Fruit fly (Drosophila melanogaster) whole organism, prepupa: ENCODE measurements around the gene CG42269.

Experiments used
- Blimp-1 ChIP-seq: fragments of 200-800 bp; sonication (Bioruptor generic); optimal IDR thresholded peaks from 3 replicates; lab custom pipeline; 2017; ENCODE audit warnings: missing biosample characterization, missing genetic modification characterization, mild to moderate bottlenecking, moderate library complexity, missing genetic modification reagents
- CG10631 ChIP-seq: fragments of 200-800 bp; sonication (Bioruptor generic); optimal IDR thresholded peaks from 2 replicates; lab custom pipeline; 2016; ENCODE audit warnings: missing biosample characterization, missing genetic modification characterization
- CG10669 ChIP-seq: fragments of 200-800 bp; sonication (Bioruptor generic); optimal IDR thresholded peaks from 3 replicates; lab custom pipeline; 2018; ENCODE audit warnings: missing biosample characterization, mild to moderate bottlenecking, missing genetic modification characterization, moderate library complexity
- CG11294 ChIP-seq: fragments of 200-800 bp; sonication (Bioruptor generic); IDR thresholded peaks from 2 replicates; pipeline ENCODE4 v1.3.6; 2022; ENCODE audit warnings: missing biosample characterization, missing genetic modification characterization
- CG11902 ChIP-seq: fragments of 200-800 bp; sonication (Bioruptor generic); optimal IDR thresholded peaks from 3 replicates; lab custom pipeline; 2016; ENCODE audit warnings: missing biosample characterization, missing genetic modification characterization
- CG15336 ChIP-seq: fragments of 200-800 bp; sonication (Bioruptor generic); IDR thresholded peaks from 2 replicates; pipeline ENCODE4 v1.3.6; 2022; ENCODE audit warnings: missing biosample characterization, missing genetic modification characterization
- CG1621 ChIP-seq: fragments of 200-800 bp; sonication (Bioruptor generic); optimal IDR thresholded peaks from 3 replicates; lab custom pipeline; 2018; ENCODE audit warnings: missing biosample characterization, mild to moderate bottlenecking, missing genetic modification characterization
- CG16779 ChIP-seq: fragments of 200-800 bp; sonication (Bioruptor generic); optimal IDR thresholded peaks from 3 replicates; lab custom pipeline; 2017; ENCODE audit warnings: missing biosample characterization, mild to moderate bottlenecking, missing genetic modification characterization
- CG31627 ChIP-seq: fragments of 200-800 bp; sonication (Bioruptor generic); optimal IDR thresholded peaks from 3 replicates; lab custom pipeline; 2016; ENCODE audit warnings: missing biosample characterization, missing genetic modification characterization
- CG32006 ChIP-seq: fragments of 200-800 bp; sonication (Bioruptor generic); optimal IDR thresholded peaks from 3 replicates; lab custom pipeline; 2017; ENCODE audit warnings: missing biosample characterization, mild to moderate bottlenecking, missing genetic modification characterization
- CG34406 ChIP-seq: fragments of 200-800 bp; sonication (Bioruptor generic); optimal IDR thresholded peaks from 3 replicates; lab custom pipeline; 2016; ENCODE audit warnings: missing biosample characterization, missing genetic modification characterization
- CG3919 ChIP-seq: fragments of 200-800 bp; sonication (Bioruptor generic); optimal IDR thresholded peaks from 3 replicates; lab custom pipeline; 2016; ENCODE audit warnings: missing biosample characterization, missing genetic modification characterization
- CG6163 ChIP-seq: fragments of 200-800 bp; sonication (Bioruptor generic); IDR thresholded peaks from 3 replicates; pipeline ENCODE4 v1.3.6; 2022; ENCODE audit warnings: missing biosample characterization, missing genetic modification characterization
- CG6276 ChIP-seq: fragments of 200-800 bp; sonication (Bioruptor generic); optimal IDR thresholded peaks from 2 replicates; lab custom pipeline; 2017; ENCODE audit warnings: missing biosample characterization, mild to moderate bottlenecking, missing genetic modification characterization
- CG6792 ChIP-seq: fragments of 200-800 bp; sonication (Bioruptor generic); optimal IDR thresholded peaks from 3 replicates; lab custom pipeline; 2016; ENCODE audit warnings: missing biosample characterization, missing genetic modification characterization
- CG6808 ChIP-seq: fragments of 200-800 bp; sonication (Bioruptor generic); optimal IDR thresholded peaks from 3 replicates; lab custom pipeline; 2017; ENCODE audit warnings: missing biosample characterization, missing genetic modification characterization, mild to moderate bottlenecking, moderate library complexity, missing genetic modification reagents
- CG6854 ChIP-seq: fragments of 200-800 bp; sonication (Bioruptor generic); optimal IDR thresholded peaks from 2 replicates; lab custom pipeline; 2017; ENCODE audit warnings: missing biosample characterization, mild to moderate bottlenecking, missing genetic modification characterization
- CG7368 ChIP-seq: fragments of 200-800 bp; sonication (Bioruptor generic); optimal IDR thresholded peaks from 3 replicates; lab custom pipeline; 2016; ENCODE audit warnings: missing biosample characterization, missing genetic modification characterization
- CG8119 ChIP-seq: fragments of 200-800 bp; sonication (Bioruptor generic); IDR thresholded peaks from 3 replicates; pipeline ENCODE4 v1.3.6; 2022; ENCODE audit warnings: missing biosample characterization, missing genetic modification characterization
- CG8319 ChIP-seq: fragments of 200-800 bp; sonication (Bioruptor generic); optimal IDR thresholded peaks from 3 replicates; lab custom pipeline; 2016; ENCODE audit warnings: missing biosample characterization, missing genetic modification characterization
- CG8632 ChIP-seq: fragments of 200-800 bp; sonication (Bioruptor generic); optimal IDR thresholded peaks from 3 replicates; lab custom pipeline; 2016; ENCODE audit warnings: missing biosample characterization, missing genetic modification characterization
- CG9139 ChIP-seq: fragments of 200-800 bp; sonication (Bioruptor generic); optimal IDR thresholded peaks from 3 replicates; lab custom pipeline; 2017; ENCODE audit warnings: missing biosample characterization, mild to moderate bottlenecking, missing genetic modification characterization
- Eip75B ChIP-seq: fragments of 200-800 bp; sonication (Bioruptor generic); optimal IDR thresholded peaks from 3 replicates; lab custom pipeline; 2016; ENCODE audit warnings: missing biosample characterization, missing genetic modification characterization
- Eip78C ChIP-seq: fragments of 200-800 bp; sonication (Bioruptor generic); peaks from one replicate; lab custom pipeline; 2016; ENCODE audit warnings: missing biosample characterization, missing genetic modification characterization
- Ets21C ChIP-seq: fragments of 200-800 bp; sonication (Bioruptor generic); optimal IDR thresholded peaks from 3 replicates; lab custom pipeline; 2016; ENCODE audit warnings: missing biosample characterization, missing genetic modification characterization
- Gug ChIP-seq: fragments of 200-800 bp; sonication (Bioruptor generic); IDR thresholded peaks from 2 replicates; pipeline ENCODE4 v1.3.6; 2022; ENCODE audit warnings: missing biosample characterization, missing genetic modification characterization
- Hr38 ChIP-seq: sonication (Bioruptor generic); optimal IDR thresholded peaks from 2 replicates; lab custom pipeline; 2016; ENCODE audit warnings: missing biosample characterization, missing genetic modification characterization
- Hr39 ChIP-seq: fragments of 200-800 bp; sonication (Bioruptor generic); optimal IDR thresholded peaks from 2 replicates; lab custom pipeline; 2016; ENCODE audit warnings: missing biosample characterization, missing genetic modification characterization
- Hr4 ChIP-seq: fragments of 200-800 bp; sonication (Bioruptor generic); optimal IDR thresholded peaks from 3 replicates; lab custom pipeline; 2016; ENCODE audit warnings: missing biosample characterization, missing genetic modification characterization
- Lpt ChIP-seq: fragments of 200-800 bp; sonication (Bioruptor generic); optimal IDR thresholded peaks from 3 replicates; lab custom pipeline; 2016; ENCODE audit warnings: missing biosample characterization, missing genetic modification characterization
- Met ChIP-seq: fragments of 200-800 bp; sonication (Bioruptor generic); optimal IDR thresholded peaks from 3 replicates; lab custom pipeline; 2016; ENCODE audit warnings: missing biosample characterization, missing genetic modification characterization
- OdsH ChIP-seq: fragments of 200-800 bp; sonication (Bioruptor generic); optimal IDR thresholded peaks from 3 replicates; lab custom pipeline; 2016; ENCODE audit warnings: missing biosample characterization, missing genetic modification characterization
- Smox ChIP-seq: fragments of 200-800 bp; sonication (Bioruptor generic); optimal IDR thresholded peaks from 3 replicates; lab custom pipeline; 2016; ENCODE audit warnings: missing biosample characterization, missing genetic modification characterization
- Sox14 ChIP-seq: fragments of 200-800 bp; sonication (Bioruptor generic); optimal IDR thresholded peaks from 3 replicates; lab custom pipeline; 2016; ENCODE audit warnings: missing biosample characterization, missing genetic modification characterization
- Sox15 ChIP-seq: fragments of 200-800 bp; sonication (Bioruptor generic); optimal IDR thresholded peaks from 3 replicates; lab custom pipeline; 2016; ENCODE audit warnings: missing biosample characterization, missing genetic modification characterization
- achi ChIP-seq: fragments of 200-800 bp; sonication (Bioruptor generic); optimal IDR thresholded peaks from 3 replicates; lab custom pipeline; 2016; ENCODE audit warnings: missing biosample characterization, missing genetic modification characterization
- acj6 ChIP-seq: fragments of 200-800 bp; sonication (Bioruptor generic); optimal IDR thresholded peaks from 3 replicates; lab custom pipeline; 2016; ENCODE audit warnings: missing biosample characterization, missing genetic modification characterization
- dac ChIP-seq: fragments of 200-800 bp; sonication (Bioruptor generic); optimal IDR thresholded peaks from 2 replicates; lab custom pipeline; 2017; ENCODE audit warnings: missing biosample characterization, mild to moderate bottlenecking, missing genetic modification characterization
- dsx ChIP-seq: fragments of 200-800 bp; optimal IDR thresholded peaks from 3 replicates; lab custom pipeline; 2019; ENCODE audit warnings: missing biosample characterization, mild to moderate bottlenecking, missing genetic modification characterization, moderate library complexity; ENCODE audit not compliant: poor library complexity, severe bottlenecking
- eg ChIP-seq: fragments of 200-800 bp; sonication (Bioruptor generic); IDR thresholded peaks from 3 replicates; pipeline ENCODE4 v1.3.6; 2022; ENCODE audit warnings: missing biosample characterization, missing genetic modification characterization
- esn ChIP-seq: fragments of 200-800 bp; sonication (Bioruptor generic); optimal IDR thresholded peaks from 2 replicates; lab custom pipeline; 2016; ENCODE audit warnings: missing biosample characterization, mild to moderate bottlenecking, missing genetic modification characterization, moderate library complexity
- fd85E ChIP-seq: fragments of 200-800 bp; sonication (Bioruptor generic); optimal IDR thresholded peaks from 3 replicates; lab custom pipeline; 2016; ENCODE audit warnings: missing biosample characterization, missing genetic modification characterization
- fkh ChIP-seq: fragments of 200-800 bp; sonication (Bioruptor generic); optimal IDR thresholded peaks from 3 replicates; lab custom pipeline; 2017; ENCODE audit warnings: missing biosample characterization, mild to moderate bottlenecking, missing genetic modification characterization, moderate library complexity
- lz ChIP-seq: fragments of 200-800 bp; sonication (Bioruptor generic); optimal IDR thresholded peaks from 3 replicates; lab custom pipeline; 2016; ENCODE audit warnings: missing biosample characterization, missing genetic modification characterization
- net ChIP-seq: fragments of 200-800 bp; sonication (Bioruptor generic); optimal IDR thresholded peaks from 3 replicates; lab custom pipeline; 2016; ENCODE audit warnings: missing biosample characterization, missing genetic modification characterization
- pdm3 ChIP-seq: fragments of 200-800 bp; sonication (Bioruptor generic); optimal IDR thresholded peaks from 3 replicates; lab custom pipeline; 2016; ENCODE audit warnings: missing biosample characterization, missing genetic modification characterization
- spab ChIP-seq: fragments of 200-800 bp; sonication (Bioruptor generic); optimal IDR thresholded peaks from 2 replicates; lab custom pipeline; 2017; ENCODE audit warnings: missing biosample characterization, mild to moderate bottlenecking, missing genetic modification characterization, missing genetic modification reagents
- ss ChIP-seq, 2 experiments: fragments of 200-800 bp; sonication (Bioruptor generic); optimal IDR thresholded peaks; 2 replicates in 1 of 2; 3 replicates in 1 of 2; lab custom pipeline; 2017 to 2018; ENCODE audit warnings: mild to moderate bottlenecking in 2 of 2, missing biosample characterization in 2 of 2, missing genetic modification characterization in 2 of 2, moderate library complexity in 1 of 2
- svp ChIP-seq: fragments of 200-800 bp; sonication (Bioruptor generic); peaks from one replicate; lab custom pipeline; 2016; ENCODE audit warnings: missing biosample characterization, missing genetic modification characterization
- topi ChIP-seq: fragments of 200-800 bp; sonication (Bioruptor generic); optimal IDR thresholded peaks from 3 replicates; lab custom pipeline; 2016; ENCODE audit warnings: missing biosample characterization, missing genetic modification characterization

CG42269 gene

dm6 chr3L:6093213-6093612 is 27.1 kb downstream of the CG42269 start, which contains the start of gene CG10469:
Gene CG10469, minus strand, starts transcription at chr3L:6093313.
- TF ChIP-seq Met (GFP tag; lab: Kevin White, UChicago) = no peak

dm6 chr3L:6094697-6095096 is 28.6 kb downstream of the CG42269 start, which contains the start of the genes CG10467 and loj:
Gene CG10467, minus strand, starts transcription at chr3L:6094747.
Gene loj, plus strand, starts transcription at chr3L:6094987.
- peak; percentile 81 for TF ChIP-seq Sox14 (GFP tag; lab: Kevin White, UChicago)
- TF ChIP-seq CG6792 (GFP tag; lab: Kevin White, UChicago) = peak; percentile 83
- TF ChIP-seq CG9139 (GFP tag; lab: Kevin White, UChicago) = peak; percentile 22
- peak; percentile 91 for TF ChIP-seq Gug (GFP tag; lab: Robert Waterston, UW)
- peak; percentile 90 for TF ChIP-seq CG34406 (GFP tag; lab: Kevin White, UChicago)
- TF ChIP-seq CG11902 (GFP tag; lab: Kevin White, UChicago) = peak; percentile 95
- TF ChIP-seq Ets21C (GFP tag; lab: Kevin White, UChicago) = peak; percentile 85
- peak; percentile 65 for TF ChIP-seq Blimp-1 (GFP tag; lab: Kevin White, UChicago)
- TF ChIP-seq Hr4 (GFP tag; lab: Kevin White, UChicago) = peak; percentile 90
- TF ChIP-seq CG6276 (GFP tag; lab: Kevin White, UChicago) = peak; percentile 52
- TF ChIP-seq Lpt (GFP tag; lab: Kevin White, UChicago) = peak; percentile 82
- peak; percentile 84 for TF ChIP-seq CG7368 (GFP tag; lab: Kevin White, UChicago)
- TF ChIP-seq CG1621 (tag; lab: Kevin White, UChicago) = peak; percentile 76
- no peak; the same call in 1 of the 3 replicates for TF ChIP-seq CG8119 (GFP tag; lab: Robert Waterston, UW)
- TF ChIP-seq CG8632 (GFP tag; lab: Kevin White, UChicago) = peak; percentile 87
- TF ChIP-seq CG16779 = no peak
- TF ChIP-seq OdsH (GFP tag; lab: Kevin White, UChicago) = peak; percentile 96
- peak; percentile 83 for TF ChIP-seq fkh (GFP tag; lab: Kevin White, UChicago)
- TF ChIP-seq Eip75B (GFP tag; lab: Kevin White, UChicago) = peak; percentile 65
- TF ChIP-seq CG31627 (GFP tag; lab: Kevin White, UChicago) = peak; percentile 92
- peak; percentile 92 for TF ChIP-seq Hr39
- TF ChIP-seq net = peak; percentile 87
- peak; percentile 40 for TF ChIP-seq fd85E (GFP tag; lab: Kevin White, UChicago)
- TF ChIP-seq dac (GFP tag; lab: Kevin White, UChicago) = peak; percentile 78
- TF ChIP-seq acj6 (GFP tag; lab: Kevin White, UChicago) = peak; percentile 94
- TF ChIP-seq CG10631 (GFP tag; lab: Kevin White, UChicago) = peak; percentile 96
- TF ChIP-seq CG6854 (GFP tag; lab: Kevin White, UChicago) = no peak
- peak; percentile 40 for TF ChIP-seq Hr38
- peak; percentile 80 for TF ChIP-seq topi (GFP tag; lab: Kevin White, UChicago)
- no peak; the same call in 1 of the 2 replicates for TF ChIP-seq CG15336 (GFP tag; lab: Robert Waterston, UW)
- TF ChIP-seq spab (GFP tag; lab: Kevin White, UChicago) = peak; percentile 68
- peak; percentile 85 for TF ChIP-seq Smox (GFP tag; lab: Kevin White, UChicago)
- TF ChIP-seq dsx = peak; percentile 82
- peak; percentile 94 for TF ChIP-seq Eip78C (GFP tag; lab: Kevin White, UChicago)
- peak; percentile 82 for TF ChIP-seq lz
- TF ChIP-seq achi (GFP tag; lab: Kevin White, UChicago) = peak; percentile 91
- TF ChIP-seq esn (GFP tag; lab: Kevin White, UChicago) = peak; percentile 89
- TF ChIP-seq pdm3 (GFP tag; lab: Kevin White, UChicago) = peak; percentile 92
- peak; percentile 88 for TF ChIP-seq svp (GFP tag; lab: Kevin White, UChicago)
- TF ChIP-seq CG6808 (GFP tag; lab: Kevin White, UChicago) = peak; percentile 75
- TF ChIP-seq CG11294 (GFP tag; lab: Robert Waterston, UW) = peak; percentile 94
- peak; percentile 92 for TF ChIP-seq CG32006 (GFP tag; lab: Kevin White, UChicago)
- TF ChIP-seq eg (GFP tag; lab: Robert Waterston, UW) = peak; percentile 94
- TF ChIP-seq CG3919 (GFP tag; lab: Kevin White, UChicago) = peak; percentile 91
- peak; percentile 89 for TF ChIP-seq CG10669 (GFP tag; lab: Kevin White, UChicago)
- peak; percentile 94 for TF ChIP-seq CG6163
- TF ChIP-seq Met (GFP tag; lab: Kevin White, UChicago) = peak; percentile 87
- TF ChIP-seq CG8319 (GFP tag; lab: Kevin White, UChicago) = peak; percentile 85
- TF ChIP-seq ss (GFP tag; optimal IDR thresholded peaks at IDR 0.05; lab: Kevin White, UChicago) = peak in 1 of 2 experiments; percentile 53
- peak; percentile 94 for TF ChIP-seq Sox15 (GFP tag; lab: Kevin White, UChicago)
